Fruit fly (Drosophila melanogaster) whole organism, embryonic: ENCODE results near the gene Crz.

Experiments
- ATbp ChIP-seq: fragments of 200-800 bp; sonication (Bioruptor generic); optimal IDR thresholded peaks from 2 replicates; lab custom pipeline; 2017; ENCODE audit warnings: missing biosample characterization, mild to moderate bottlenecking, missing genetic modification characterization, missing genetic modification reagents
- Asciz ChIP-seq: fragments of 200-800 bp; sonication (Bioruptor generic); optimal IDR thresholded peaks from 2 replicates; lab custom pipeline; 2017; ENCODE audit warnings: missing biosample characterization, mild to moderate bottlenecking, missing genetic modification characterization, missing genetic modification reagents
- B-H1 ChIP-seq: fragments of 200-800 bp; sonication (Bioruptor generic); IDR thresholded peaks from 3 replicates; pipeline ENCODE4 v1.3.6; 2022; ENCODE audit warnings: missing biosample characterization, missing genetic modification characterization
- CG10267 ChIP-seq: fragments of 200-800 bp; sonication (Bioruptor generic); optimal IDR thresholded peaks from 2 replicates; lab custom pipeline; 2018; ENCODE audit warnings: missing biosample characterization, mild to moderate bottlenecking, missing genetic modification characterization, moderate library complexity
- CG10654 ChIP-seq: fragments of 200-800 bp; sonication (Bioruptor generic); optimal IDR thresholded peaks from 2 replicates; lab custom pipeline; 2016; ENCODE audit warnings: missing biosample characterization, missing genetic modification characterization
- CG11456 ChIP-seq: fragments of 200-800 bp; sonication (Bioruptor generic); IDR thresholded peaks from 3 replicates; pipeline ENCODE4 v1.3.6; 2022; ENCODE audit warnings: missing biosample characterization, missing genetic modification characterization
- CG12299 ChIP-seq: fragments of 200-800 bp; sonication (Bioruptor generic); optimal IDR thresholded peaks from 2 replicates; lab custom pipeline; 2018; ENCODE audit warnings: missing biosample characterization, mild to moderate bottlenecking, missing genetic modification characterization
- CG14050 ChIP-seq: fragments of 200-800 bp; sonication (Bioruptor generic); IDR thresholded peaks from 3 replicates; pipeline ENCODE4 v1.3.6; 2022; ENCODE audit warnings: missing biosample characterization, missing genetic modification characterization
- CG1529 ChIP-seq: fragments of 200-800 bp; sonication (Bioruptor generic); optimal IDR thresholded peaks from 3 replicates; lab custom pipeline; 2018; ENCODE audit warnings: missing biosample characterization, missing genetic modification characterization
- CG15696 ChIP-seq: fragments of 200-800 bp; sonication (Bioruptor generic); optimal IDR thresholded peaks from 2 replicates; lab custom pipeline; 2019; ENCODE audit warnings: missing biosample characterization, mild to moderate bottlenecking, missing genetic modification characterization, moderate library complexity
- CG18476 ChIP-seq: fragments of 200-800 bp; sonication (Bioruptor generic); optimal IDR thresholded peaks from 2 replicates; lab custom pipeline; 2016; ENCODE audit warnings: missing biosample characterization, mild to moderate bottlenecking, missing genetic modification characterization
- CG31388 ChIP-seq: fragments of 200-800 bp; sonication (Bioruptor generic); optimal IDR thresholded peaks from 2 replicates; lab custom pipeline; 2016; ENCODE audit warnings: missing biosample characterization, missing genetic modification characterization
- CG34224 ChIP-seq: fragments of 200-800 bp; sonication (Bioruptor generic); IDR thresholded peaks from 3 replicates; pipeline ENCODE4 v1.3.6; 2022; ENCODE audit warnings: missing biosample characterization, missing genetic modification characterization; ENCODE audit not compliant: partially characterized antibody
- CG4854 ChIP-seq: fragments of 200-800 bp; sonication (Bioruptor generic); optimal IDR thresholded peaks from 2 replicates; lab custom pipeline; 2016; ENCODE audit warnings: missing biosample characterization, missing genetic modification characterization, inconsistent platforms
- CG6813 ChIP-seq: fragments of 200-800 bp; sonication (Bioruptor generic); optimal IDR thresholded peaks from 2 replicates; lab custom pipeline; 2017; ENCODE audit warnings: missing biosample characterization, missing genetic modification characterization, mild to moderate bottlenecking, moderate library complexity, missing genetic modification reagents
- CG7556 ChIP-seq: fragments of 200-800 bp; sonication (Bioruptor generic); optimal IDR thresholded peaks from 2 replicates; lab custom pipeline; 2017; ENCODE audit warnings: missing biosample characterization, mild to moderate bottlenecking, missing genetic modification characterization
- CG8924 ChIP-seq: fragments of 200-800 bp; optimal IDR thresholded peaks from 3 replicates; lab custom pipeline; 2019; ENCODE audit warnings: missing biosample characterization, mild to moderate bottlenecking, missing genetic modification characterization, moderate library complexity
- CG9817 ChIP-seq: fragments of 200-800 bp; sonication (Bioruptor generic); optimal IDR thresholded peaks from 2 replicates; lab custom pipeline; 2018; ENCODE audit warnings: missing biosample characterization, mild to moderate bottlenecking, missing genetic modification characterization, moderate library complexity
- CTCF ChIP-seq: fragments of 200-800 bp; sonication (Bioruptor generic); optimal IDR thresholded peaks from 2 replicates; lab custom pipeline; 2017; ENCODE audit warnings: missing biosample characterization, mild to moderate bottlenecking, missing genetic modification characterization, moderate library complexity
- CrebB ChIP-seq: fragments of 200-800 bp; sonication (Bioruptor generic); optimal IDR thresholded peaks from 3 replicates; lab custom pipeline; 2018; ENCODE audit warnings: missing biosample characterization, mild to moderate bottlenecking, missing genetic modification characterization
- Dref ChIP-seq: fragments of 200-800 bp; sonication (Bioruptor generic); IDR thresholded peaks from 2 replicates; pipeline ENCODE4 v1.3.6; 2022; ENCODE audit warnings: missing biosample characterization, missing genetic modification characterization
- Fer1 ChIP-seq: fragments of 200-800 bp; sonication (Bioruptor generic); optimal IDR thresholded peaks from 2 replicates; lab custom pipeline; 2017; ENCODE audit warnings: missing biosample characterization, mild to moderate bottlenecking, missing genetic modification characterization
- HLH3B ChIP-seq: fragments of 200-800 bp; sonication (Bioruptor generic); IDR thresholded peaks from 2 replicates; pipeline ENCODE4 v1.3.6; 2022; ENCODE audit warnings: missing biosample characterization, missing genetic modification characterization
- HLHmδ ChIP-seq: fragments of 200-800 bp; sonication (Bioruptor generic); optimal IDR thresholded peaks from 2 replicates; lab custom pipeline; 2018; ENCODE audit warnings: missing biosample characterization, mild to moderate bottlenecking, missing genetic modification characterization, moderate library complexity
- Lpt ChIP-seq: fragments of >200 bp; optimal IDR thresholded peaks from 2 replicates; lab custom pipeline; 2018; ENCODE audit warnings: missing biosample characterization, missing genetic modification characterization
- MBD-R2 ChIP-seq: fragments of 200-800 bp; sonication (Bioruptor generic); IDR thresholded peaks from 2 replicates; pipeline ENCODE4 v1.3.6; 2022; ENCODE audit warnings: missing biosample characterization, missing genetic modification characterization
- Mad ChIP-seq: fragments of 200-800 bp; sonication (Bioruptor generic); optimal IDR thresholded peaks from 2 replicates; lab custom pipeline; 2016; ENCODE audit warnings: missing biosample characterization, missing genetic modification characterization
- Optix ChIP-seq: fragments of 200-800 bp; sonication (Bioruptor generic); IDR thresholded peaks from 3 replicates; pipeline ENCODE4 v1.3.6; 2022; ENCODE audit warnings: missing biosample characterization, missing genetic modification characterization
- Ptx1 ChIP-seq: fragments of 200-800 bp; sonication (Bioruptor generic); IDR thresholded peaks from 2 replicates; pipeline ENCODE4 v1.3.6; 2022; ENCODE audit warnings: missing biosample characterization, missing genetic modification characterization
- abd-A ChIP-seq: fragments of 200-800 bp; sonication (Bioruptor generic); optimal IDR thresholded peaks from 3 replicates; lab custom pipeline; 2019; ENCODE audit warnings: missing biosample characterization, mild to moderate bottlenecking, missing genetic modification characterization, moderate library complexity
- bigmax ChIP-seq: fragments of 200-800 bp; sonication (Bioruptor generic); optimal IDR thresholded peaks from 2 replicates; lab custom pipeline; 2018; ENCODE audit warnings: missing biosample characterization, mild to moderate bottlenecking, missing genetic modification characterization
- cas ChIP-seq: fragments of 200-800 bp; sonication (Bioruptor generic); IDR thresholded peaks from 2 replicates; pipeline ENCODE4 v1.3.6; 2022; ENCODE audit warnings: missing biosample characterization, missing genetic modification characterization
- gcm ChIP-seq: fragments of 200-800 bp; sonication (Bioruptor generic); optimal IDR thresholded peaks from 2 replicates; lab custom pipeline; 2019; ENCODE audit warnings: missing biosample characterization, mild to moderate bottlenecking, missing genetic modification characterization, moderate library complexity
- gfzf ChIP-seq: fragments of 200-800 bp; sonication (Bioruptor generic); optimal IDR thresholded peaks from 2 replicates; lab custom pipeline; 2016; ENCODE audit warnings: missing biosample characterization, mild to moderate bottlenecking, missing genetic modification characterization, moderate library complexity
- inv ChIP-seq: fragments of 200-800 bp; sonication (Bioruptor generic); IDR thresholded peaks from 2 replicates; pipeline ENCODE4 v1.3.6; 2022; ENCODE audit warnings: missing biosample characterization, missing genetic modification characterization; ENCODE audit not compliant: partially characterized antibody
- klu ChIP-seq: fragments of 200-800 bp; sonication (Bioruptor generic); IDR thresholded peaks from 2 replicates; pipeline ENCODE4 v1.3.6; 2022; ENCODE audit warnings: missing biosample characterization, missing genetic modification characterization
- onecut ChIP-seq: fragments of 200-800 bp; sonication (Bioruptor generic); IDR thresholded peaks from 2 replicates; pipeline ENCODE4 v1.3.6; 2022; ENCODE audit warnings: missing biosample characterization, missing genetic modification characterization
- p53 ChIP-seq: fragments of 200-800 bp; sonication (Bioruptor generic); optimal IDR thresholded peaks from 2 replicates; lab custom pipeline; 2016; ENCODE audit warnings: missing biosample characterization, missing genetic modification characterization
- pb ChIP-seq: fragments of 200-800 bp; sonication (Bioruptor generic); optimal IDR thresholded peaks from 3 replicates; lab custom pipeline; 2016; ENCODE audit warnings: missing biosample characterization, missing genetic modification characterization
- pfk ChIP-seq: fragments of 200-800 bp; sonication (Bioruptor generic); optimal IDR thresholded peaks from 2 replicates; lab custom pipeline; 2018; ENCODE audit warnings: missing biosample characterization, mild to moderate bottlenecking, missing genetic modification characterization, moderate library complexity
- pros ChIP-seq: fragments of 200-800 bp; sonication (Bioruptor generic); optimal IDR thresholded peaks from 3 replicates; lab custom pipeline; 2019; ENCODE audit warnings: missing biosample characterization, mild to moderate bottlenecking, missing genetic modification characterization, moderate library complexity
- sc ChIP-seq, 3 experiments: fragments of >200 bp in 2 of 3; fragments of 200-800 bp in 1 of 3; sonication (Bioruptor generic) in 1 of 3; optimal IDR thresholded peaks; 2 replicates in 2 of 3; 3 replicates in 1 of 3; lab custom pipeline; 2017; ENCODE audit warnings: mild to moderate bottlenecking in 1 of 3, missing biosample characterization in 1 of 3, missing genetic modification characterization in 1 of 3, missing genetic modification reagents in 1 of 3
- sens-2 ChIP-seq: fragments of 200-800 bp; sonication (Bioruptor generic); IDR thresholded peaks from 2 replicates; pipeline ENCODE4 v1.3.6; 2022; ENCODE audit warnings: missing biosample characterization, missing genetic modification characterization
- sim ChIP-seq: fragments of 200-800 bp; sonication (Bioruptor generic); IDR thresholded peaks from 2 replicates; pipeline ENCODE4 v1.3.6; 2022; ENCODE audit warnings: missing biosample characterization, missing genetic modification characterization
- sisA ChIP-seq: fragments of 200-800 bp; sonication (Bioruptor generic); IDR thresholded peaks from 2 replicates; pipeline ENCODE4 v1.3.6; 2022; ENCODE audit warnings: missing biosample characterization, missing genetic modification characterization
- trh ChIP-seq: fragments of 200-800 bp; sonication (Bioruptor generic); optimal IDR thresholded peaks from 2 replicates; lab custom pipeline; 2016; ENCODE audit warnings: missing biosample characterization, missing genetic modification characterization
- tup ChIP-seq: fragments of 200-800 bp; sonication (Bioruptor generic); optimal IDR thresholded peaks from 2 replicates; lab custom pipeline; 2016; ENCODE audit warnings: missing biosample characterization, mild to moderate bottlenecking, missing genetic modification characterization, moderate library complexity
- wdn ChIP-seq: fragments of 200-800 bp; sonication (Bioruptor generic); IDR thresholded peaks from 2 replicates; pipeline ENCODE4 v1.3.6; 2022; ENCODE audit warnings: missing biosample characterization, missing genetic modification characterization
- wor ChIP-seq: fragments of 200-800 bp; sonication (Bioruptor generic); IDR thresholded peaks from 2 replicates; pipeline ENCODE4 v1.3.6; 2022; ENCODE audit warnings: missing biosample characterization, missing genetic modification characterization

The Crz gene

dm6 chr3R:14326250-14327112, 11.8 kb downstream of the Crz start, which contains the start of the genes Afti and ATPsynE (continued):
- TF ChIP-seq Ptx1: peak; percentile 72
- peak; percentile 63 for TF ChIP-seq CG8924 (tag; lab: Kevin White, UChicago)
- no peak for TF ChIP-seq pb (GFP tag; lab: Kevin White, UChicago)
- TF ChIP-seq CTCF: peak; percentile 46
- peak; percentile 70 for TF ChIP-seq CG15696
- peak; percentile 98 for TF ChIP-seq bigmax (GFP tag; lab: Kevin White, UChicago)
- TF ChIP-seq Optix: no peak
- no peak for TF ChIP-seq pfk
- TF ChIP-seq sc (optimal IDR thresholded peaks at IDR 0.05; lab: Kevin White, UChicago): no peak
- TF ChIP-seq sc (GFP tag; optimal IDR thresholded peaks at IDR 0.05; lab: Kevin White, UChicago): peak; percentile 51
- no peak for TF ChIP-seq HLHmδ (GFP tag; lab: Kevin White, UChicago)
- peak; percentile 28; the same call in 1 of the 3 replicates for TF ChIP-seq CG34224 (GFP tag; lab: Robert Waterston, UW)
- peak; percentile 54 for TF ChIP-seq wor (GFP tag; lab: Robert Waterston, UW)
- TF ChIP-seq abd-A (tag; lab: Kevin White, UChicago): no peak
- peak; percentile 37; the same call in 1 of the 2 replicates for TF ChIP-seq wdn (GFP tag; lab: Robert Waterston, UW)
- peak; percentile 82 for TF ChIP-seq Dref (GFP tag; lab: Robert Waterston, UW)
- no peak for TF ChIP-seq CrebB (tag; lab: Kevin White, UChicago)
- TF ChIP-seq CG4854 (GFP tag; lab: Kevin White, UChicago): peak; percentile 57
- TF ChIP-seq sim: no peak
- TF ChIP-seq CG10267 (tag; lab: Kevin White, UChicago): peak; percentile 93
- peak; percentile 41 for TF ChIP-seq MBD-R2 (GFP tag; lab: Robert Waterston, UW)
- TF ChIP-seq CG6813 (GFP tag; lab: Kevin White, UChicago): peak; percentile 19
- peak; percentile 53 for TF ChIP-seq gfzf
- TF ChIP-seq CG11456 (GFP tag; lab: Robert Waterston, UW): peak; percentile 86
- no peak for TF ChIP-seq tup
- TF ChIP-seq CG14050 (GFP tag; lab: Robert Waterston, UW): peak; percentile 40; the same call in 1 of the 3 replicates
- TF ChIP-seq CG7556 (GFP tag; lab: Kevin White, UChicago): peak; percentile 58
- TF ChIP-seq inv (GFP tag; lab: Robert Waterston, UW): peak; percentile 65
- peak; percentile 36 for TF ChIP-seq Fer1 (GFP tag; lab: Kevin White, UChicago)
- TF ChIP-seq CG31388 (GFP tag; lab: Kevin White, UChicago): peak; percentile 49
- TF ChIP-seq trh (GFP tag; lab: Kevin White, UChicago): peak; percentile 38
- TF ChIP-seq Asciz (GFP tag; lab: Kevin White, UChicago): peak; percentile 51
- peak; percentile 66 for TF ChIP-seq HLH3B (GFP tag; lab: Robert Waterston, UW)
- 0 out of 2 replicates have a peak, but pooled peaks have one; percentile 28 for TF ChIP-seq cas
- TF ChIP-seq klu (GFP tag; lab: Robert Waterston, UW): no peak
- peak; percentile 45 for TF ChIP-seq onecut
- TF ChIP-seq B-H1 (GFP tag; lab: Robert Waterston, UW): peak; percentile 59; the same call in 1 of the 3 replicates
- no peak for TF ChIP-seq CG1529 (GFP tag; lab: Kevin White, UChicago)
- peak; percentile 48 for TF ChIP-seq CG10654 (GFP tag; lab: Kevin White, UChicago)
- TF ChIP-seq ATbp (GFP tag; lab: Kevin White, UChicago): peak; percentile 34
- peak; percentile 22 for TF ChIP-seq CG12299
- peak; percentile 58 for TF ChIP-seq Mad
- peak; percentile 3 for TF ChIP-seq gcm (GFP tag; lab: Kevin White, UChicago)
- TF ChIP-seq CG18476: peak; percentile 22
- TF ChIP-seq pros (GFP tag; lab: Kevin White, UChicago): no peak
- TF ChIP-seq CG9817 (tag; lab: Kevin White, UChicago): peak; percentile 85
- no peak for TF ChIP-seq Lpt (GFP tag; lab: Kevin White, UChicago)
- peak; percentile 76 for TF ChIP-seq sisA (GFP tag; lab: Robert Waterston, UW)
- peak; percentile 48 for TF ChIP-seq p53
- no peak for TF ChIP-seq sens-2 (GFP tag; lab: Robert Waterston, UW)
